Fruit fly (Drosophila melanogaster) whole organism, wandering third instar larva: Measurements from ENCODE around the gene JhI-21.

Source experiments
- HLH106 ChIP-seq: fragments of 200-800 bp; optimal IDR thresholded peaks from 3 replicates; lab custom pipeline; 2019; ENCODE audit warnings: missing biosample characterization, mild to moderate bottlenecking, missing genetic modification characterization, moderate library complexity
- Hr78 ChIP-seq: fragments of >200 bp; optimal IDR thresholded peaks from 2 replicates; lab custom pipeline; 2017; ENCODE audit warnings: missing biosample characterization, missing genetic modification characterization
- Rel ChIP-seq, 2 experiments: fragments of 200-800 bp; sonication (Bioruptor generic) in 1 of 2; optimal IDR thresholded peaks; 2 replicates in 1 of 2; 3 replicates in 1 of 2; lab custom pipeline; 2016 to 2019; ENCODE audit warnings: mild to moderate bottlenecking in 2 of 2, missing biosample characterization in 2 of 2, missing genetic modification characterization in 2 of 2, moderate library complexity in 1 of 2
- br ChIP-seq: fragments of 200-800 bp; sonication (Bioruptor generic); optimal IDR thresholded peaks from 2 replicates; lab custom pipeline; 2016; ENCODE audit warnings: missing biosample characterization, missing genetic modification characterization
- fru ChIP-seq: fragments of 200-800 bp; sonication (Bioruptor generic); optimal IDR thresholded peaks from 3 replicates; lab custom pipeline; 2016; ENCODE audit warnings: missing biosample characterization, mild to moderate bottlenecking, missing genetic modification characterization
- h ChIP-seq: fragments of 200-800 bp; sonication (Bioruptor generic); optimal IDR thresholded peaks from 3 replicates; lab custom pipeline; 2016; ENCODE audit warnings: missing biosample characterization, mild to moderate bottlenecking, missing genetic modification characterization
- psq ChIP-seq: fragments of 200-800 bp; sonication (Bioruptor generic); optimal IDR thresholded peaks from 3 replicates; lab custom pipeline; 2017; ENCODE audit warnings: missing biosample characterization, mild to moderate bottlenecking, missing genetic modification characterization, moderate library complexity

DNA sequence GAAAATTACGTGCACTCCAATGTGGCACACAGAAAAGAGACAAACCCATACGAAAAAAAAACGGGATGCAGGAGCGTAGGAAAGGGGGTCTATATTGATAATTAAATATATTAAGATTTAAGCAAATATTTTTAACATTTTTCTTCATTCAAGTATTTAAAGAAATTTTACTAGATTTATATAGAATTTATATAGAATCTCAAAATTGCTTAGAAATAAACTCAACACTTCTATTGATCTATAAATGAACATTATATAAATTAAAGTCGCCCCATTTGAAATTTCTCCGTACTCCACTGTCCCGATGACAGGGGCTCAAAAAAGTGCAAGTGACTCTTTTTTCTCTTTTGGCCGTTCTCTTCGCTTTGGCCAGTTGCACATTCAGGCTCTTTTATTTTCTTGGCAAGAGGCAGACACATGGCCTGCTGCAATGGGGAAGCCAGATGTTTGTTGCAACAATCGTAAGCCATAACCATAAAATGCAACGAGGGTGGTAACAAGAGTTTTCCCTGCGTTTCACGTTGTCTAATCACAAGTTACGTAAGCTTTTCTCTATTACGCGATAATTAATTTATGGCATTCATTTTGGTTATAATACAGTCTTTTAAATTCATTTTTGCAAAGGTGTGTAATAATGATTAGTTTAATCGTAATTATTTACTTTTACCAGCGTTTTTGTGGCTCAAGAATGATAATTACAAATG lies 10.0 kb upstream of the JhI-21 start:
- TF ChIP-seq psq (GFP tag; lab: Kevin White, UChicago) (peak; percentile 80), br (GFP tag; lab: Kevin White, UChicago) (peak; percentile 29), fru (GFP tag; lab: Kevin White, UChicago) (peak; percentile 81), Rel (GFP tag; optimal IDR thresholded peaks at IDR 0.05; lab: Kevin White, UChicago) (no peak), Rel (tag; optimal IDR thresholded peaks at IDR 0.05; lab: Kevin White, UChicago) (peak; percentile 66), h (GFP tag; lab: Kevin White, UChicago) (peak; percentile 63), HLH106 (tag; lab: Kevin White, UChicago) (peak; percentile 89), Hr78 (GFP tag; lab: Kevin White, UChicago) (no peak)
